Fruit fly (Drosophila melanogaster) ovary, adult (tissue): ENCODE data around the gene FBXO11.

Experiments
- CG17801 ChIP-seq: fragments of 200-800 bp; optimal IDR thresholded peaks from 2 replicates; lab custom pipeline; 2019; ENCODE audit warnings: missing biosample characterization, mild to moderate bottlenecking, missing genetic modification characterization, moderate library complexity; ENCODE audit not compliant: partially characterized antibody

Gene FBXO11

dm6 chr3R:9808946-9809545 lies at the start of gene FBXO11:
TSS of gene FBXO11 (minus strand) at chr3R:9809368.
- peak; percentile 71 for TF ChIP-seq CG17801 (GFP tag; lab: Kevin White, UChicago)

dm6 chr3R:9857785-9858184 lies 48.6 kb upstream of the FBXO11 start:
- no peak for TF ChIP-seq CG17801 (GFP tag; lab: Kevin White, UChicago)

- TF ChIP-seq CG17801 (GFP tag; lab: Kevin White, UChicago) = no peak
These were observed 42.5 kb upstream of the FBXO11 start for dm6 chr3R:9851653-9852052.

- TF ChIP-seq CG17801 (GFP tag; lab: Kevin White, UChicago) = no peak
These were observed 14.6 kb upstream of the FBXO11 start, which contains the start of gene CG34302 for dm6 chr3R:9823723-9824122. TSS of gene CG34302 (minus strand) at chr3R:9823823.

dm6 chr3R:9821091-9821490 lies 11.9 kb upstream of the FBXO11 start, which contains the start of gene CG42857:
TSS of gene CG42857 (minus strand) at chr3R:9821191.
- no peak for TF ChIP-seq CG17801 (GFP tag; lab: Kevin White, UChicago)

dm6 chr3R:9819777-9820176 lies 10.6 kb upstream of the FBXO11 start, which contains the start of gene CG9458:
TSS of gene CG9458 (minus strand) at chr3R:9819877.
- TF ChIP-seq CG17801 (GFP tag; lab: Kevin White, UChicago) = no peak

- no peak for TF ChIP-seq CG17801 (GFP tag; lab: Kevin White, UChicago)
These were observed 9.1 kb upstream of the FBXO11 start, which contains the start of gene CG9459 for dm6 chr3R:9818295-9818694. TSS of gene CG9459 (minus strand) at chr3R:9818395.

- TF ChIP-seq CG17801 (GFP tag; lab: Kevin White, UChicago) = no peak
These were observed 7.7 kb upstream of the FBXO11 start, which contains the start of gene CG16904 for dm6 chr3R:9816879-9817278. TSS of gene CG16904 (minus strand) at chr3R:9816979.

dm6 chr3R:9813861-9814260 lies 4.7 kb upstream of the FBXO11 start, which contains the start of gene eloF:
TSS of gene eloF (plus strand) at chr3R:9814161.
- no peak for TF ChIP-seq CG17801 (GFP tag; lab: Kevin White, UChicago)

- TF ChIP-seq CG17801 (GFP tag; lab: Kevin White, UChicago) = no peak
These were observed 3.3 kb upstream of the FBXO11 start, which contains the start of gene CG8534 for dm6 chr3R:9812447-9812846. TSS of gene CG8534 (plus strand) at chr3R:9812747.

dm6 chr3R:9800644-9801330 lies 8.4 kb downstream of the FBXO11 start, which contains the start of the genes CG9467 and CG8526:
TSS of gene CG9467 (minus strand) at chr3R:9801026.
TSS of gene CG8526 (plus strand) at chr3R:9801280.
- TF ChIP-seq CG17801 (GFP tag; lab: Kevin White, UChicago) = peak; percentile 8

- TF ChIP-seq CG17801 (GFP tag; lab: Kevin White, UChicago) = peak; percentile 51
These were observed 16.1 kb downstream of the FBXO11 start, which contains the start of gene CG8516 for dm6 chr3R:9793018-9793417. TSS of gene CG8516 (plus strand) at chr3R:9793295.

dm6 chr3R:9791177-9791806 lies 17.9 kb downstream of the FBXO11 start, which contains the start of the genes CG12945 and CG8507:
TSS of gene CG12945 (minus strand) at chr3R:9791221.
TSS of gene CG8507 (plus strand) at chr3R:9791483.
- peak; percentile 84 for TF ChIP-seq CG17801 (GFP tag; lab: Kevin White, UChicago)

dm6 chr3R:9784341-9785062 lies 24.7 kb downstream of the FBXO11 start, which contains the start of the genes MtnA and CG8500:
TSS of gene MtnA (minus strand) at chr3R:9784370.
TSS of gene CG8500 (plus strand) at chr3R:9784653.
- TF ChIP-seq CG17801 (GFP tag; lab: Kevin White, UChicago) = no peak
